Fruit fly (Drosophila melanogaster) whole organism, embryonic: ENCODE data around the gene CG31898.

Experiments used
- Abd-B ChIP-seq: fragments of 200-800 bp; sonication (Bioruptor generic); optimal IDR thresholded peaks from 2 replicates; lab custom pipeline; 2018; ENCODE audit warnings: missing biosample characterization, mild to moderate bottlenecking, missing genetic modification characterization, moderate library complexity
- CG12391 ChIP-seq: fragments of 200-800 bp; sonication (Bioruptor generic); optimal IDR thresholded peaks from 3 replicates; lab custom pipeline; 2018; ENCODE audit warnings: missing biosample characterization, mild to moderate bottlenecking, missing genetic modification characterization, moderate library complexity
- CG14441 ChIP-seq: fragments of 200-800 bp; sonication (Bioruptor generic); IDR thresholded peaks from 2 replicates; pipeline ENCODE4 v1.3.6; 2022; ENCODE audit warnings: missing biosample characterization, missing genetic modification characterization
- CG14710 ChIP-seq: fragments of 200-800 bp; sonication (Bioruptor generic); optimal IDR thresholded peaks from 3 replicates; lab custom pipeline; 2019; ENCODE audit warnings: missing biosample characterization, mild to moderate bottlenecking, missing genetic modification characterization, moderate library complexity
- CG14860 ChIP-seq: fragments of 200-800 bp; sonication (Bioruptor generic); IDR thresholded peaks from 3 replicates; pipeline ENCODE4 v1.3.6; 2022; ENCODE audit warnings: missing biosample characterization, missing genetic modification characterization; ENCODE audit not compliant: partially characterized antibody
- CG16863 ChIP-seq: fragments of 200-800 bp; sonication (Bioruptor generic); optimal IDR thresholded peaks from 3 replicates; lab custom pipeline; 2016; ENCODE audit warnings: missing biosample characterization, missing genetic modification characterization
- CG17385 ChIP-seq: fragments of 200-800 bp; sonication (Bioruptor generic); optimal IDR thresholded peaks from 3 replicates; lab custom pipeline; 2018; ENCODE audit warnings: missing biosample characterization, mild to moderate bottlenecking, missing genetic modification characterization
- CG17912 ChIP-seq: fragments of 200-800 bp; sonication (Bioruptor generic); optimal IDR thresholded peaks from 2 replicates; lab custom pipeline; 2018; ENCODE audit warnings: missing biosample characterization, mild to moderate bottlenecking, missing genetic modification characterization
- CG18262 ChIP-seq: fragments of 200-800 bp; optimal IDR thresholded peaks from 3 replicates; lab custom pipeline; 2019; ENCODE audit warnings: missing biosample characterization, mild to moderate bottlenecking, missing genetic modification characterization, moderate library complexity
- CG3065 ChIP-seq: fragments of 200-800 bp; sonication (Bioruptor generic); optimal IDR thresholded peaks from 2 replicates; lab custom pipeline; 2016; ENCODE audit warnings: missing biosample characterization, missing genetic modification characterization
- CG34376 ChIP-seq: fragments of 200-800 bp; sonication (Bioruptor generic); optimal IDR thresholded peaks from 2 replicates; lab custom pipeline; 2018; ENCODE audit warnings: missing biosample characterization, mild to moderate bottlenecking, missing genetic modification characterization
- CG3995 ChIP-seq: fragments of 200-800 bp; sonication (Bioruptor generic); optimal IDR thresholded peaks from 3 replicates; lab custom pipeline; 2016; ENCODE audit warnings: missing biosample characterization, missing genetic modification characterization
- CG4328 ChIP-seq: fragments of 200-800 bp; sonication (Bioruptor generic); optimal IDR thresholded peaks from 3 replicates; lab custom pipeline; 2017; ENCODE audit warnings: missing biosample characterization, missing genetic modification reagents, missing genetic modification characterization
- CG4617 ChIP-seq: fragments of 200-800 bp; sonication (Bioruptor generic); optimal IDR thresholded peaks from 3 replicates; lab custom pipeline; 2016; ENCODE audit warnings: missing biosample characterization, missing genetic modification characterization, borderline replicate concordance
- CG6175 ChIP-seq: fragments of 200-800 bp; sonication (Bioruptor generic); IDR thresholded peaks from 3 replicates; pipeline ENCODE4 v1.3.6; 2022; ENCODE audit warnings: missing biosample characterization, missing genetic modification characterization
- CG7839 ChIP-seq: fragments of 200-800 bp; sonication (Bioruptor generic); optimal IDR thresholded peaks from 3 replicates; lab custom pipeline; 2018; ENCODE audit warnings: missing biosample characterization, mild to moderate bottlenecking, missing genetic modification characterization, moderate library complexity
- CG8478 ChIP-seq: fragments of >200 bp; optimal IDR thresholded peaks from 2 replicates; lab custom pipeline; 2018
- CG9727 ChIP-seq: fragments of 200-800 bp; sonication (Bioruptor generic); optimal IDR thresholded peaks from 3 replicates; lab custom pipeline; 2017; ENCODE audit warnings: missing biosample characterization, mild to moderate bottlenecking, missing genetic modification characterization
- D ChIP-seq, 2 experiments: fragments of 200-800 bp in 1 of 2; fragments of >200 bp in 1 of 2; sonication (Bioruptor generic) in 1 of 2; optimal IDR thresholded peaks; 2 replicates in 1 of 2; 3 replicates in 1 of 2; lab custom pipeline; 2017; ENCODE audit warnings: mild to moderate bottlenecking in 1 of 2, missing biosample characterization in 1 of 2, missing genetic modification characterization in 1 of 2, missing genetic modification reagents in 1 of 2
- Dref ChIP-seq: fragments of 200-800 bp; sonication (Bioruptor generic); IDR thresholded peaks from 2 replicates; pipeline ENCODE4 v1.3.6; 2022; ENCODE audit warnings: missing biosample characterization, missing genetic modification characterization
- H15 ChIP-seq: fragments of 200-800 bp; sonication (Bioruptor generic); IDR thresholded peaks from 3 replicates; pipeline ENCODE4 v1.3.6; 2022; ENCODE audit warnings: missing biosample characterization, missing genetic modification characterization
- Opbp ChIP-seq: fragments of 200-800 bp; sonication (Bioruptor generic); IDR thresholded peaks from 3 replicates; pipeline ENCODE4 v1.3.6; 2022; ENCODE audit warnings: missing biosample characterization, missing genetic modification characterization; ENCODE audit not compliant: partially characterized antibody
- Pdp1 ChIP-seq, 2 experiments: fragments of 200-800 bp; sonication (Bioruptor generic); optimal IDR thresholded peaks; 3 replicates each; lab custom pipeline; 2016; ENCODE audit warnings: missing biosample characterization in 2 of 2, missing genetic modification characterization in 2 of 2, mild to moderate bottlenecking in 1 of 2, moderate library complexity in 1 of 2
- Sox100B ChIP-seq: fragments of 200-800 bp; sonication (Bioruptor generic); optimal IDR thresholded peaks from 3 replicates; lab custom pipeline; 2018; ENCODE audit warnings: missing biosample characterization, mild to moderate bottlenecking, missing genetic modification characterization
- Sox102F ChIP-seq: fragments of 200-800 bp; sonication (Bioruptor generic); optimal IDR thresholded peaks from 2 replicates; lab custom pipeline; 2018; ENCODE audit warnings: missing biosample characterization, mild to moderate bottlenecking, missing genetic modification characterization, moderate library complexity
- Sry-δ ChIP-seq: fragments of 200-800 bp; sonication (Bioruptor generic); optimal IDR thresholded peaks from 2 replicates; lab custom pipeline; 2016; ENCODE audit warnings: missing biosample characterization, missing genetic modification characterization
- Xbp1 ChIP-seq: fragments of 200-800 bp; sonication (Bioruptor generic); optimal IDR thresholded peaks from 3 replicates; lab custom pipeline; 2016; ENCODE audit warnings: missing biosample characterization, mild to moderate bottlenecking, missing genetic modification characterization
- abd-A ChIP-seq: fragments of 200-800 bp; sonication (Bioruptor generic); optimal IDR thresholded peaks from 3 replicates; lab custom pipeline; 2019; ENCODE audit warnings: missing biosample characterization, mild to moderate bottlenecking, missing genetic modification characterization, moderate library complexity
- ash1 ChIP-seq: fragments of 200-800 bp; sonication (Bioruptor generic); optimal IDR thresholded peaks from 2 replicates; lab custom pipeline; 2018; ENCODE audit warnings: missing biosample characterization, mild to moderate bottlenecking, missing genetic modification characterization
- fd3F ChIP-seq: fragments of 200-800 bp; sonication (Bioruptor generic); optimal IDR thresholded peaks from 2 replicates; lab custom pipeline; 2018; ENCODE audit warnings: missing biosample characterization, mild to moderate bottlenecking, missing genetic modification characterization, moderate library complexity
- lola ChIP-seq, 3 experiments: fragments of >200 bp in 2 of 3; fragments of 200-800 bp in 1 of 3; sonication (Bioruptor generic) in 1 of 3; optimal IDR thresholded peaks; 2 replicates each; lab custom pipeline; 2017 to 2019; ENCODE audit warnings: missing biosample characterization in 3 of 3, missing genetic modification characterization in 3 of 3, mild to moderate bottlenecking in 1 of 3, moderate library complexity in 1 of 3
- mld ChIP-seq: fragments of 200-800 bp; sonication (Bioruptor generic); IDR thresholded peaks from 3 replicates; pipeline ENCODE4 v1.3.6; 2022; ENCODE audit warnings: missing biosample characterization, missing genetic modification characterization; ENCODE audit not compliant: partially characterized antibody
- nerfin-1 ChIP-seq: fragments of 200-800 bp; sonication (Bioruptor generic); optimal IDR thresholded peaks from 3 replicates; lab custom pipeline; 2019; ENCODE audit warnings: missing biosample characterization, mild to moderate bottlenecking, missing genetic modification characterization, moderate library complexity
- nmo ChIP-seq: fragments of 200-800 bp; sonication (Bioruptor generic); optimal IDR thresholded peaks from 2 replicates; lab custom pipeline; 2018; ENCODE audit warnings: missing biosample characterization, mild to moderate bottlenecking, missing genetic modification characterization, moderate library complexity
- odd ChIP-seq: fragments of 200-800 bp; sonication (Bioruptor generic); optimal IDR thresholded peaks from 2 replicates; lab custom pipeline; 2017; ENCODE audit warnings: missing biosample characterization, mild to moderate bottlenecking, missing genetic modification characterization
- tap ChIP-seq: fragments of 200-800 bp; optimal IDR thresholded peaks from 3 replicates; lab custom pipeline; 2019; ENCODE audit warnings: missing biosample characterization, mild to moderate bottlenecking, missing genetic modification characterization, moderate library complexity
- tin ChIP-seq: fragments of 200-800 bp; sonication (Bioruptor generic); optimal IDR thresholded peaks from 3 replicates; lab custom pipeline; 2016; ENCODE audit warnings: missing biosample characterization, missing genetic modification characterization
- tna ChIP-seq: fragments of 200-800 bp; sonication (Bioruptor generic); IDR thresholded peaks from 2 replicates; pipeline ENCODE4 v1.3.6; 2022; ENCODE audit warnings: missing biosample characterization, missing genetic modification characterization; ENCODE audit not compliant: partially characterized antibody
- trem ChIP-seq: fragments of 200-800 bp; optimal IDR thresholded peaks from 3 replicates; lab custom pipeline; 2019; ENCODE audit warnings: missing biosample characterization, mild to moderate bottlenecking, missing genetic modification characterization, moderate library complexity
- twi ChIP-seq: fragments of 200-800 bp; optimal IDR thresholded peaks from 2 replicates; lab custom pipeline; 2019; ENCODE audit warnings: missing biosample characterization, mild to moderate bottlenecking, missing genetic modification characterization, moderate library complexity
- zen2 ChIP-seq: fragments of 200-800 bp; sonication (Bioruptor generic); IDR thresholded peaks from 3 replicates; pipeline ENCODE4 v1.3.6; 2022; ENCODE audit warnings: missing biosample characterization, missing genetic modification characterization; ENCODE audit not compliant: partially characterized antibody

Gene CG31898

DNA sequence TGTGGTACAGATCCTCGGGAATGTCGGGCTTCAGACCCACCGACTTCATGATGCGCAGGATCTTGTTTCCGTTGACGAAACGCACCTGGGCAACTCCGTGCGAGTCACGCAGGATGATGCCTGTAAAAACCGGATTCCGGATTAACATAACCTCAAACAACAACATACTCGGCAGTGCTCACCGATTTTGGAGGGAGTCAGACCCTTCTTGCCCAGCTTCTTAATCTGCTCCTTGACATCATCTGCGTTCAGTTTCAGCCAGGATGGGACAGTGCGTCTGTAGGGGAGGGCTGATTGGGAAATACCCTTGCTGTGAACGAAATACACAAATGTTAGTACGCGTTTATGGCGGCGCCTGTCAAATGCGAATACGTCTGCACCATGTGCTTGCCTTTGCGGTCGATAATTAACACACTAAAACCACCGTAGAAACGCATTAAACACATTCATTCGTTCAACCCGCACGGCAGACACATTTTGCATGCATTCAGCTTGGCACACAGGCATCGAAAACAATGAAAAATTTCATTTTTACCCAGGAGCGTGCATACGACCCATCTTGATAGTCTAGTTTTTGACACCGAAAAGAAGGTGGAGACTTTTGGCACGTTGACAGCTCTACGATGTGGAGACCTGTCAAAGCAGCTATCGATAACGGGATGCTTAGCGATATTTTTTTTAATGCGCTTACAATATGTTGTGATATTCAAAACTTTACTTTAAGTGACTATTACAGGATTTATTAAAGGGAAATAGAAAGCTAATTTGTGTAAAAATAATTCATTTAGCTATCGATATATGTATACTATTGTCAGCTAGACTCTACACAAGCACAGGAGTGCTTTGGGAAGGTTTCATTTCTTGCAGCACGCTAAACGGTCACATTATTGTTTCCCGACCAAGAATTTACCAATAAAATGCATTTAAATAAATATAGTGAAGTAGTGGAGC lies 35.9 kb upstream of the CG31898 start, which contains the start of the genes RpS13 and CSN8 (continued):
- TF ChIP-seq CG18262 (tag; lab: Kevin White, UChicago), result peak; percentile 38
- no peak for TF ChIP-seq CG3065 (GFP tag; lab: Kevin White, UChicago)
- peak; percentile 75; the same call in 2 of the 3 replicates for TF ChIP-seq mld (GFP tag; lab: Robert Waterston, UW)
- TF ChIP-seq CG9727 (GFP tag; lab: Kevin White, UChicago), result peak; percentile 31
- TF ChIP-seq tap, result peak; percentile 11
- TF ChIP-seq H15 (GFP tag; lab: Robert Waterston, UW), result no peak
- TF ChIP-seq CG16863 (GFP tag; lab: Kevin White, UChicago), result no peak

- TF ChIP-seq Pdp1 (GFP tag; optimal IDR thresholded peaks at IDR 0.05; lab: Kevin White, UChicago) (peak in 1 of 2 experiments; percentile 74), CG4328 (GFP tag; lab: Kevin White, UChicago) (peak; percentile 7), Sox102F (no peak), CG34376 (GFP tag; lab: Kevin White, UChicago) (peak; percentile 21), Sry-δ (GFP tag; lab: Kevin White, UChicago) (peak; percentile 92), tna (GFP tag; lab: Robert Waterston, UW) (peak; percentile 95), Opbp (GFP tag; lab: Robert Waterston, UW) (peak; percentile 96), CG12391 (tag; lab: Kevin White, UChicago) (peak; percentile 54), CG14860 (GFP tag; lab: Robert Waterston, UW) (peak; percentile 100), CG14710 (peak; percentile 83), fd3F (GFP tag; lab: Kevin White, UChicago) (no peak), CG7839 (tag; lab: Kevin White, UChicago) (peak; percentile 25), twi (tag; lab: Kevin White, UChicago) (peak; percentile 25), CG17385 (GFP tag; lab: Kevin White, UChicago) (peak; percentile 6), zen2 (GFP tag; lab: Robert Waterston, UW) (peak; percentile 98), ash1 (no peak), Abd-B (GFP tag; lab: Kevin White, UChicago) (peak; percentile 46), abd-A (tag; lab: Kevin White, UChicago) (peak; percentile 89), nmo (GFP tag; lab: Kevin White, UChicago) (peak; percentile 78), CG8478 (lab: Kevin White, UChicago) (peak; percentile 84), CG6175 (GFP tag; lab: Robert Waterston, UW) (no peak), CG4617 (peak; percentile 69), trem (peak; percentile 80), CG18262 (tag; lab: Kevin White, UChicago) (peak; percentile 45), CG17912 (peak; percentile 7), D (optimal IDR thresholded peaks at IDR 0.05; lab: Kevin White, UChicago) (no peak), D (GFP tag; optimal IDR thresholded peaks at IDR 0.05; lab: Kevin White, UChicago) (no peak), lola (GFP tag; optimal IDR thresholded peaks at IDR 0.05; lab: Kevin White, UChicago) (peak in 1 of 3 experiments; percentile 32), Dref (GFP tag; lab: Robert Waterston, UW) (peak; percentile 57), CG3995 (peak; percentile 96), CG14441 (no peak; the same call in 1 of the 2 replicates), nerfin-1 (tag; lab: Kevin White, UChicago) (peak; percentile 100), tin (GFP tag; lab: Kevin White, UChicago) (peak; percentile 0), Sox100B (GFP tag; lab: Kevin White, UChicago) (peak; percentile 21), odd (no peak), Xbp1 (peak; percentile 39)
Measured at dm6 chr2L:8365701-8366643, 34.2 kb upstream of the CG31898 start, which contains the start of gene Pp2A-29B. Gene Pp2A-29B, plus strand, starts transcription at chr2L:8366038.
